Worm (Caenorhabditis elegans) whole organism, young adult: ENCODE measurements around the gene npr-28.

Experiments used
- B0019.2 ChIP-seq: fragments of 200-800 bp; sonication (Bioruptor generic); conservative IDR thresholded peaks from 2 replicates; pipeline ENCODE4 v1.3.6; 2022; ENCODE audit warnings: missing genetic modification reagents, missing genetic modification characterization, missing compliant biosample characterization
- F10E7.11 ChIP-seq: sonication (generic microtip); optimal IDR thresholded peaks from 2 replicates; lab custom pipeline; 2017; ENCODE audit warnings: mild to moderate bottlenecking, missing genetic modification characterization, moderate library complexity, missing compliant biosample characterization
- F33H1.4 ChIP-seq: fragments of 200-800 bp; sonication (Bioruptor generic); IDR thresholded peaks from 2 replicates; pipeline ENCODE4 v1.3.6; 2022; ENCODE audit warnings: missing genetic modification reagents, missing genetic modification characterization, missing compliant biosample characterization
- F37B4.10 ChIP-seq: fragments of 200-800 bp; sonication (Bioruptor generic); IDR thresholded peaks from 2 replicates; pipeline ENCODE4 v1.3.6; 2022; ENCODE audit warnings: missing genetic modification characterization, missing compliant biosample characterization
- F52B5.7 ChIP-seq: sonication (generic microtip); optimal IDR thresholded peaks from 2 replicates; lab custom pipeline; 2016; ENCODE audit warnings: mild to moderate bottlenecking, missing genetic modification characterization, missing compliant biosample characterization
- F57C9.4 ChIP-seq: sonication (generic microtip); optimal IDR thresholded peaks from 2 replicates; lab custom pipeline; 2017; ENCODE audit warnings: mild to moderate bottlenecking, missing genetic modification characterization, missing compliant biosample characterization
- K11D2.4 ChIP-seq: fragments of 200-800 bp; sonication (Bioruptor generic); IDR thresholded peaks from 2 replicates; pipeline ENCODE4 v1.3.6; 2022; ENCODE audit warnings: missing genetic modification reagents, missing genetic modification characterization, missing compliant biosample characterization
- K12H6.12 ChIP-seq: fragments of 200-800 bp; sonication (Bioruptor generic); optimal IDR thresholded peaks from 2 replicates; lab custom pipeline; 2018; ENCODE audit warnings: mild to moderate bottlenecking, missing genetic modification characterization, missing compliant biosample characterization
- T26A5.8 ChIP-seq: sonication (generic microtip); optimal IDR thresholded peaks from 2 replicates; lab custom pipeline; 2016; ENCODE audit warnings: missing genetic modification characterization, missing compliant biosample characterization
- Y53F4B.3 ChIP-seq: fragments of 200-800 bp; sonication (Bioruptor generic); IDR thresholded peaks from 2 replicates; pipeline ENCODE4 v1.3.6; 2022; ENCODE audit warnings: missing genetic modification reagents, missing genetic modification characterization, missing compliant biosample characterization
- Y53G8AR.9 ChIP-seq: fragments of 200-800 bp; sonication (Bioruptor generic); conservative IDR thresholded peaks from 2 replicates; pipeline ENCODE4 v1.3.6; 2022; ENCODE audit warnings: missing genetic modification reagents, missing genetic modification characterization, missing compliant biosample characterization
- Y79H2A.3 ChIP-seq: fragments of 200-800 bp; sonication (Bioruptor generic); conservative IDR thresholded peaks from 2 replicates; pipeline ENCODE4 v1.3.6; 2022; ENCODE audit warnings: missing genetic modification reagents, missing genetic modification characterization, missing compliant biosample characterization
- ZK185.1 ChIP-seq: sonication (generic microtip); optimal IDR thresholded peaks from 2 replicates; lab custom pipeline; 2016; ENCODE audit warnings: mild to moderate bottlenecking, missing genetic modification characterization, missing compliant biosample characterization; ENCODE audit not compliant: poor library complexity, severe bottlenecking
- ama-1 ChIP-seq, 3 experiments: fragments of 150-350 bp in 1 of 3; sonication (generic microtip) in 2 of 3; optimal IDR thresholded peaks; 2 replicates each; lab custom pipeline; 2014 to 2018; ENCODE audit warnings: missing biosample characterization in 2 of 3, missing genetic modification characterization in 2 of 3, missing genetic modification reagents in 2 of 3
- athp-1 ChIP-seq: sonication (generic microtip); optimal IDR thresholded peaks from 2 replicates; lab custom pipeline; 2017; ENCODE audit warnings: mild to moderate bottlenecking, missing genetic modification characterization, missing compliant biosample characterization
- attf-3 ChIP-seq: fragments of 200-800 bp; sonication (Bioruptor generic); conservative IDR thresholded peaks from 2 replicates; pipeline ENCODE4 v1.3.6; 2022; ENCODE audit warnings: missing genetic modification reagents, missing genetic modification characterization, missing compliant biosample characterization
- bed-1 ChIP-seq: fragments of 200-800 bp; sonication (Bioruptor generic); IDR thresholded peaks from 2 replicates; pipeline ENCODE4 v1.3.6; 2022; ENCODE audit warnings: missing genetic modification reagents, missing genetic modification characterization, missing compliant biosample characterization
- ceh-27 ChIP-seq: fragments of 200-800 bp; sonication (Bioruptor generic); optimal IDR thresholded peaks from 2 replicates; lab custom pipeline; 2018; ENCODE audit warnings: mild to moderate bottlenecking, missing genetic modification characterization, moderate library complexity, missing compliant biosample characterization
- die-1 ChIP-seq: sonication (generic microtip); optimal IDR thresholded peaks from 2 replicates; lab custom pipeline; 2016; ENCODE audit warnings: missing genotype, mild to moderate bottlenecking, missing genetic modification characterization, missing compliant biosample characterization
- efl-1 ChIP-seq: fragments of 150-350 bp; optimal IDR thresholded peaks from 2 replicates; lab custom pipeline; 2014; ENCODE audit warnings: missing biosample characterization, missing genetic modification reagents, missing genetic modification characterization
- ekl-4 ChIP-seq: fragments of 200-800 bp; sonication (Bioruptor generic); IDR thresholded peaks from 2 replicates; pipeline ENCODE4 v1.3.6; 2022; ENCODE audit warnings: missing genetic modification reagents, missing genetic modification characterization, missing compliant biosample characterization
- fkh-3 ChIP-seq: sonication (generic microtip); optimal IDR thresholded peaks from 2 replicates; lab custom pipeline; 2016; ENCODE audit warnings: mild to moderate bottlenecking, missing genetic modification characterization, missing compliant biosample characterization
- him-1 ChIP-seq: sonication (generic microtip); optimal IDR thresholded peaks from 2 replicates; lab custom pipeline; 2016; ENCODE audit warnings: missing genotype, missing genetic modification reagents, missing genetic modification characterization, missing compliant biosample characterization
- hlh-26 ChIP-seq: fragments of 200-800 bp; sonication (Bioruptor generic); conservative IDR thresholded peaks from 2 replicates; pipeline ENCODE4 v1.3.6; 2022; ENCODE audit warnings: missing genetic modification reagents, missing genetic modification characterization, missing compliant biosample characterization
- hmg-1.2 ChIP-seq: fragments of 200-800 bp; sonication (Bioruptor generic); IDR thresholded peaks from 2 replicates; pipeline ENCODE4 v1.3.6; 2022; ENCODE audit warnings: missing genetic modification reagents, missing genetic modification characterization, missing compliant biosample characterization
- hrde-1 ChIP-seq: sonication (generic microtip); optimal IDR thresholded peaks from 2 replicates; lab custom pipeline; 2016; ENCODE audit warnings: missing genetic modification characterization, mild to moderate bottlenecking, missing compliant biosample characterization, moderate library complexity, missing genotype, missing genetic modification reagents, borderline replicate concordance
- lag-1 ChIP-seq: fragments of 200-800 bp; sonication (Bioruptor generic); IDR thresholded peaks from 2 replicates; pipeline ENCODE4 v1.3.6; 2022; ENCODE audit warnings: missing genetic modification reagents, missing genetic modification characterization, missing compliant biosample characterization
- lin-40 ChIP-seq: sonication (generic microtip); optimal IDR thresholded peaks from 2 replicates; lab custom pipeline; 2016; ENCODE audit warnings: missing genetic modification characterization, mild to moderate bottlenecking, missing compliant biosample characterization, missing genotype, missing genetic modification reagents
- lsy-27 ChIP-seq: sonication (generic microtip); optimal IDR thresholded peaks from 2 replicates; lab custom pipeline; 2017; ENCODE audit warnings: missing genetic modification characterization, mild to moderate bottlenecking, missing compliant biosample characterization, antibody characterized with exemption, missing genotype, borderline replicate concordance; ENCODE audit not compliant: insufficient read depth
- madf-3 ChIP-seq: fragments of 200-800 bp; sonication (Bioruptor generic); IDR thresholded peaks from 2 replicates; pipeline ENCODE4 v1.3.6; 2022; ENCODE audit warnings: missing genetic modification reagents, missing genetic modification characterization, missing compliant biosample characterization
- madf-6 ChIP-seq: fragments of 200-800 bp; sonication (Bioruptor generic); IDR thresholded peaks from 2 replicates; pipeline ENCODE4 v1.3.6; 2022; ENCODE audit warnings: missing genetic modification reagents, missing genetic modification characterization, missing compliant biosample characterization
- mes-4 ChIP-seq: sonication (generic microtip); optimal IDR thresholded peaks from 2 replicates; lab custom pipeline; 2016; ENCODE audit warnings: missing genotype, missing genetic modification characterization, missing compliant biosample characterization
- mxl-1 ChIP-seq: sonication (generic microtip); optimal IDR thresholded peaks from 2 replicates; lab custom pipeline; 2016; ENCODE audit warnings: missing genetic modification characterization, missing compliant biosample characterization
- nfyb-1 ChIP-seq: fragments of 200-800 bp; sonication (Bioruptor generic); IDR thresholded peaks from 2 replicates; pipeline ENCODE4 v1.3.6; 2022; ENCODE audit warnings: missing genetic modification reagents, missing genetic modification characterization, missing compliant biosample characterization
- pbrm-1 ChIP-seq: fragments of 200-800 bp; sonication (Bioruptor generic); IDR thresholded peaks from 2 replicates; pipeline ENCODE4 v1.3.6; 2022; ENCODE audit warnings: missing genetic modification reagents, missing genetic modification characterization, missing compliant biosample characterization
- pha-4 ChIP-seq: fragments of 150-350 bp; sonication (generic microtip); optimal IDR thresholded peaks from 2 replicates; lab custom pipeline; 2014; ENCODE audit warnings: missing biosample characterization, missing genetic modification reagents, missing genetic modification characterization
- rcor-1 ChIP-seq: fragments of 200-800 bp; sonication (Bioruptor generic); IDR thresholded peaks from 2 replicates; pipeline ENCODE4 v1.3.6; 2022; ENCODE audit warnings: missing genetic modification reagents, missing genetic modification characterization, missing compliant biosample characterization
- rpc-1 ChIP-seq, 2 experiments: fragments of 150-350 bp in 1 of 2; sonication (generic microtip) in 1 of 2; optimal IDR thresholded peaks; 2 replicates each; lab custom pipeline; 2014 to 2018; ENCODE audit warnings: missing biosample characterization in 1 of 2, missing genetic modification characterization in 1 of 2, missing genetic modification reagents in 1 of 2, missing genotype in 1 of 2
- sdz-38 ChIP-seq: sonication (generic microtip); optimal IDR thresholded peaks from 2 replicates; lab custom pipeline; 2016; ENCODE audit warnings: missing genotype, missing genetic modification characterization, missing compliant biosample characterization
- snpc-1.3 ChIP-seq: sonication (generic microtip); optimal IDR thresholded peaks from 2 replicates; lab custom pipeline; 2017; ENCODE audit warnings: missing genetic modification characterization, mild to moderate bottlenecking, missing compliant biosample characterization, antibody characterized with exemption, moderate library complexity, missing genotype, missing genetic modification reagents; ENCODE audit not compliant: insufficient read depth
- snpc-3.4 ChIP-seq: sonication (generic microtip); optimal IDR thresholded peaks from 2 replicates; lab custom pipeline; 2017; ENCODE audit warnings: missing genetic modification characterization, mild to moderate bottlenecking, missing compliant biosample characterization, antibody characterized with exemption, moderate library complexity, missing genotype, missing genetic modification reagents
- tbx-9 ChIP-seq: sonication (generic microtip); optimal IDR thresholded peaks from 2 replicates; lab custom pipeline; 2016; ENCODE audit warnings: borderline replicate concordance, missing genetic modification characterization, inconsistent platforms, missing compliant biosample characterization
- unc-62 ChIP-seq: fragments of 150-350 bp; optimal IDR thresholded peaks from 2 replicates; lab custom pipeline; 2014; ENCODE audit warnings: missing biosample characterization, missing genetic modification reagents, missing genetic modification characterization
- xnd-1 ChIP-seq: sonication (generic microtip); optimal IDR thresholded peaks from 2 replicates; lab custom pipeline; 2016; ENCODE audit warnings: missing genotype, missing genetic modification reagents, missing genetic modification characterization, missing compliant biosample characterization
- zim-3 ChIP-seq: sonication (generic microtip); optimal IDR thresholded peaks from 2 replicates; lab custom pipeline; 2017; ENCODE audit warnings: mild to moderate bottlenecking, missing genetic modification characterization, moderate library complexity, missing compliant biosample characterization
- ztf-3 ChIP-seq: fragments of 200-800 bp; sonication (Bioruptor generic); optimal IDR thresholded peaks from 2 replicates; lab custom pipeline; 2018; ENCODE audit warnings: mild to moderate bottlenecking, missing genetic modification characterization, missing compliant biosample characterization

Gene npr-28

DNA sequence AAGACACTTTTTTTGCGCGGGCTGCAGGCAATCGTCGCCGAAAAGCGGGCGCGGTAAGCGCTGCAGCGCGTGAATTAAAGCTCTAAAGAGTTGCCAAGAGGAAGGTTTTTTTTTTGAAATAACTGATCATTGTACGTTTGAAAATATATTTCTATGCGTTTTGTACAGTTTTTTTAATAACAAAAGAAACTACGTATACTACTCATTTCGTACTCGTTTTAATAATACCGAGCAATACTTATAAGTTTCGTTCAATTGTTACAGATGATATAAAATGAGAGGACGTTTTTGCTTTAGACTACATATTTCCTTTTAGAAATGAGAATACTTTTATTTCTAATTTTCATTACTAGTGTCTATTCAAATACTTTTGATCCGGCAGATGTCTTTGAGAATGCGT lies 21.0 kb upstream of the npr-28 start, which contains the start of gene nep-15:
Gene nep-15, plus strand, starts transcription at position 301 of the 400 bp plus-strand sequence.
- no peak for TF ChIP-seq athp-1 (tag; lab: Kevin White, UChicago)
- TF ChIP-seq zim-3 (tag; lab: Kevin White, UChicago): no peak
- no peak for TF ChIP-seq T26A5.8 (tag; lab: Kevin White, UChicago)
- no peak for TF ChIP-seq unc-62 (GFP tag; lab: Kevin White, UChicago)

DNA sequence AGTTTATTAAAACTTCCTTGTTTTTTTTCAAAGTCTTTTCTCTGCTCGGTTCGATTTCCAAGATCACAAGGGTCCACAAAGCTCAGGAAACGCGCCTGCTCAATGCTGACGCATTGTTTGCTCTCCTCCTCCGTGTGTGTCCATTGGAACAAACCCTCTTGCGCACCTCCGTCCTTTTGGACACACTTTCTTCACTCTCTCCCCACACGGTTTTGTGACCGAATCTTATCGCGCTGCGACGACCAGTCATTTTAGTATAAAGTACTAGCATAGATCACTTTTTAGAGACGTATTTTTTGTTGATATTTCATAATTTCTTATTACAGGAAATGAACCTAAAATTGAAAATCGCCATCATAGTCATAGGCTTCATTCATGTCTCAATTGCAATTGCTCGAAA lies 17.3 kb upstream of the npr-28 start:
- TF ChIP-seq F10E7.11 (tag; lab: Kevin White, UChicago): no peak
- no peak for TF ChIP-seq F33H1.4 (GFP tag; lab: Robert Waterston, UW)
- TF ChIP-seq Y79H2A.3 (GFP tag; lab: Robert Waterston, UW): no peak
- TF ChIP-seq Y53F4B.3: no peak
- no peak for TF ChIP-seq bed-1
- TF ChIP-seq mes-4 (tag; lab: Kevin White, UChicago): no peak
- TF ChIP-seq F37B4.10 (GFP tag; lab: Robert Waterston, UW): no peak
- TF ChIP-seq rcor-1 (GFP tag; lab: Robert Waterston, UW): 0 out of 2 replicates have a peak, but pooled peaks have one; percentile 47
- TF ChIP-seq ZK185.1: no peak
- TF ChIP-seq pha-4 (tag; lab: Kevin White, UChicago): no peak
- TF ChIP-seq mxl-1 (tag; lab: Kevin White, UChicago): no peak
- TF ChIP-seq K11D2.4 (GFP tag; lab: Robert Waterston, UW): peak; percentile 65
- no peak for TF ChIP-seq madf-6 (GFP tag; lab: Robert Waterston, UW)
- TF ChIP-seq madf-3: no peak
- TF ChIP-seq efl-1: no peak
- TF ChIP-seq snpc-3.4 (tag; lab: Kevin White, UChicago): no peak
- TF ChIP-seq B0019.2 (GFP tag; lab: Robert Waterston, UW): no peak
- no peak for TF ChIP-seq ztf-3 (GFP tag; lab: Kevin White, UChicago)
- no peak for TF ChIP-seq F52B5.7 (tag; lab: Kevin White, UChicago)
- no peak for TF ChIP-seq rpc-1 (optimal IDR thresholded peaks at IDR 0.05; lab: Kevin White, UChicago)
- TF ChIP-seq rpc-1 (tag; optimal IDR thresholded peaks at IDR 0.05; lab: Kevin White, UChicago): no peak
- no peak for TF ChIP-seq ama-1 (optimal IDR thresholded peaks at IDR 0.05; lab: Kevin White, UChicago)
- no peak for TF ChIP-seq ama-1 (GFP tag; optimal IDR thresholded peaks at IDR 0.05; lab: Kevin White, UChicago)
- no peak for TF ChIP-seq fkh-3
- TF ChIP-seq die-1 (tag; lab: Kevin White, UChicago): no peak
- peak; percentile 53 for TF ChIP-seq K12H6.12 (tag; lab: Kevin White, UChicago)
- 0 out of 2 replicates have a peak, but pooled peaks have one; percentile 43 for TF ChIP-seq Y53G8AR.9 (GFP tag; lab: Robert Waterston, UW)
- TF ChIP-seq nfyb-1 (GFP tag; lab: Robert Waterston, UW): no peak
- TF ChIP-seq pbrm-1 (GFP tag; lab: Robert Waterston, UW): no peak
- TF ChIP-seq F57C9.4: no peak
- peak; percentile 46 for TF ChIP-seq hmg-1.2 (GFP tag; lab: Robert Waterston, UW)
- no peak for TF ChIP-seq hlh-26 (GFP tag; lab: Robert Waterston, UW)
- TF ChIP-seq lag-1 (GFP tag; lab: Robert Waterston, UW): no peak
- no peak for TF ChIP-seq unc-62 (GFP tag; lab: Kevin White, UChicago)
- TF ChIP-seq ceh-27 (GFP tag; lab: Kevin White, UChicago): peak; percentile 34
- no peak for TF ChIP-seq snpc-1.3 (tag; lab: Kevin White, UChicago)
- TF ChIP-seq tbx-9 (tag; lab: Kevin White, UChicago): no peak
- TF ChIP-seq him-1: no peak
- no peak for TF ChIP-seq attf-3 (GFP tag; lab: Robert Waterston, UW)
- no peak for TF ChIP-seq hrde-1 (tag; lab: Kevin White, UChicago)
- no peak for TF ChIP-seq ekl-4 (GFP tag; lab: Robert Waterston, UW)
- peak; percentile 78 for TF ChIP-seq lin-40 (tag; lab: Kevin White, UChicago)
- TF ChIP-seq sdz-38 (tag; lab: Kevin White, UChicago): no peak
- no peak for TF ChIP-seq lsy-27 (tag; lab: Kevin White, UChicago)
- TF ChIP-seq xnd-1 (tag; lab: Kevin White, UChicago): no peak
